Worm (Caenorhabditis elegans) whole organism, L1 larva: Measurements from ENCODE around the gene gst-23.

Experiments used
- Y116A8C.19 ChIP-seq: sonication (generic microtip); optimal IDR thresholded peaks from 2 replicates; lab custom pipeline; 2016; ENCODE audit warnings: missing compliant biosample characterization, missing genetic modification characterization, borderline replicate concordance
- ces-1 ChIP-seq: fragments of 150-350 bp; optimal IDR thresholded peaks from 2 replicates; lab custom pipeline; 2014; ENCODE audit warnings: missing biosample characterization, missing genetic modification reagents, missing genetic modification characterization
- jun-1 ChIP-seq: fragments of 150-350 bp; optimal IDR thresholded peaks from 2 replicates; lab custom pipeline; 2014; ENCODE audit warnings: missing biosample characterization, missing genetic modification reagents, missing genetic modification characterization
- nhr-77 ChIP-seq: fragments of 150-350 bp; optimal IDR thresholded peaks from 2 replicates; lab custom pipeline; 2014; ENCODE audit warnings: missing biosample characterization, missing genetic modification characterization
- sptf-1 ChIP-seq: fragments of 150-350 bp; optimal IDR thresholded peaks from 2 replicates; lab custom pipeline; 2014; ENCODE audit warnings: missing biosample characterization, missing genetic modification characterization
- tlp-1 ChIP-seq: fragments of 150-350 bp; optimal IDR thresholded peaks from 2 replicates; lab custom pipeline; 2014; ENCODE audit warnings: missing biosample characterization, missing genetic modification characterization
- unc-62 ChIP-seq: fragments of 150-350 bp; optimal IDR thresholded peaks from 2 replicates; lab custom pipeline; 2014; ENCODE audit warnings: missing biosample characterization, missing genetic modification reagents, missing genetic modification characterization

DNA sequence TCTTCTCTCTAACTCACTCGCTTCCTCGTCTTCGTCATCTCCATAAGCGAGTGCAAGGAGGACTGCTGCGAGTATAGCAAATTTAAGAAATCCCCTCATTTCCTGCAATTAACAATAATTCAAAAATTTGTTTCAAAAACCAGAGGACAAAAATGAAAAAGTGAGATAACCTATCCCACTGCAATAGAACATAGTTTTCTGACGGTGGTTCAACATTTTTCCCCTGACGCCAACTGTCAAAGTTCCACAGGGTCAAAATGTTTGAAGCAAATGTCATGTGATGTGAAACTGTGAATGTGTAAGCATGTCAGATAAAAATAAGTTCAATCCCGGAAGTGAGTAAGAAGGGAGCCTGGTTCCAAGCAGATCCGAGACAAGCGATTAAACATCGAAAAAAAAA, 26.3 kb downstream of the gst-23 start, which contains the start of gene T28A11.19:
- no peak for TF ChIP-seq Y116A8C.19
- TF ChIP-seq unc-62 (GFP tag; lab: Kevin White, UChicago): no peak
- no peak for TF ChIP-seq sptf-1 (tag; lab: Kevin White, UChicago)
- TF ChIP-seq nhr-77 (tag; lab: Kevin White, UChicago): no peak
- TF ChIP-seq ces-1 (GFP tag; lab: Kevin White, UChicago): no peak
- TF ChIP-seq jun-1 (tag; lab: Kevin White, UChicago): no peak
- TF ChIP-seq tlp-1 (tag; lab: Kevin White, UChicago): no peak
